Worm (Caenorhabditis elegans) whole organism, mixed stage, embryonic: ENCODE data around the gene cpar-1.

ENCODE experiments used
- lsy-2 ChIP-seq: fragments of 150-350 bp; optimal IDR thresholded peaks from 2 replicates; lab custom pipeline; 2014; ENCODE audit warnings: missing biosample characterization, missing genetic modification characterization
- unc-39 ChIP-seq: fragments of 150-350 bp; optimal IDR thresholded peaks from 2 replicates; lab custom pipeline; 2014; ENCODE audit warnings: missing biosample characterization, missing genetic modification characterization

ce11 chrIII:9454730-9455129, 20.9 kb downstream of the cpar-1 start:
- TF ChIP-seq unc-39 (tag; lab: Kevin White, UChicago) = no peak
- no peak for TF ChIP-seq lsy-2 (tag; lab: Kevin White, UChicago)
